Fruit fly (Drosophila melanogaster) whole organism, embryonic: ENCODE measurements around the gene Acp63F.

Experiments used
- CG10543 ChIP-seq: fragments of 200-800 bp; sonication (Bioruptor generic); optimal IDR thresholded peaks from 3 replicates; lab custom pipeline; 2017; ENCODE audit warnings: missing biosample characterization, mild to moderate bottlenecking, missing genetic modification characterization, moderate library complexity
- CG11085 ChIP-seq: fragments of 200-800 bp; sonication (Bioruptor generic); IDR thresholded peaks from 2 replicates; pipeline ENCODE4 v1.3.6; 2022; ENCODE audit warnings: missing biosample characterization, missing genetic modification characterization
- CG11696 ChIP-seq: fragments of 200-800 bp; sonication (Bioruptor generic); IDR thresholded peaks from 2 replicates; pipeline ENCODE4 v1.3.6; 2022; ENCODE audit warnings: missing biosample characterization, missing genetic modification characterization
- CG1647 ChIP-seq: fragments of 200-800 bp; sonication (Bioruptor generic); optimal IDR thresholded peaks from 3 replicates; lab custom pipeline; 2016; ENCODE audit warnings: missing biosample characterization, missing genetic modification characterization
- CG17912 ChIP-seq: fragments of 200-800 bp; sonication (Bioruptor generic); optimal IDR thresholded peaks from 2 replicates; lab custom pipeline; 2018; ENCODE audit warnings: missing biosample characterization, mild to moderate bottlenecking, missing genetic modification characterization
- CG2129 ChIP-seq: fragments of 200-800 bp; sonication (Bioruptor generic); IDR thresholded peaks from 2 replicates; pipeline ENCODE4 v1.3.6; 2022; ENCODE audit warnings: missing biosample characterization, missing genetic modification characterization; ENCODE audit not compliant: partially characterized antibody
- CG3065 ChIP-seq: fragments of 200-800 bp; sonication (Bioruptor generic); optimal IDR thresholded peaks from 2 replicates; lab custom pipeline; 2016; ENCODE audit warnings: missing biosample characterization, missing genetic modification characterization
- CG31224 ChIP-seq: fragments of 200-800 bp; sonication (Bioruptor generic); IDR thresholded peaks from 2 replicates; pipeline ENCODE4 v1.3.6; 2022; ENCODE audit warnings: missing biosample characterization, missing genetic modification characterization
- CG32767 ChIP-seq: fragments of 200-800 bp; sonication (Bioruptor generic); IDR thresholded peaks from 2 replicates; pipeline ENCODE4 v1.3.6; 2022; ENCODE audit warnings: missing biosample characterization, missing genetic modification characterization
- CG33557 ChIP-seq: fragments of 200-800 bp; sonication (Bioruptor generic); optimal IDR thresholded peaks from 2 replicates; lab custom pipeline; 2019; ENCODE audit warnings: missing biosample characterization, mild to moderate bottlenecking, missing genetic modification characterization, moderate library complexity
- CG42726 ChIP-seq: fragments of 200-800 bp; sonication (Bioruptor generic); IDR thresholded peaks from 2 replicates; pipeline ENCODE4 v1.3.6; 2022; ENCODE audit warnings: missing biosample characterization, missing genetic modification characterization; ENCODE audit not compliant: partially characterized antibody
- CG5953 ChIP-seq: fragments of 200-800 bp; sonication (Bioruptor generic); IDR thresholded peaks from 2 replicates; pipeline ENCODE4 v1.3.6; 2022; ENCODE audit warnings: missing biosample characterization, missing genetic modification characterization
- CG6654 ChIP-seq: fragments of 200-800 bp; sonication (Bioruptor generic); optimal IDR thresholded peaks from 2 replicates; lab custom pipeline; 2017; ENCODE audit warnings: missing biosample characterization, mild to moderate bottlenecking, missing genetic modification characterization
- CG7987 ChIP-seq: fragments of 200-800 bp; sonication (Bioruptor generic); optimal IDR thresholded peaks from 2 replicates; lab custom pipeline; 2018; ENCODE audit warnings: missing biosample characterization, mild to moderate bottlenecking, missing genetic modification characterization, moderate library complexity
- CG8478 ChIP-seq: fragments of >200 bp; optimal IDR thresholded peaks from 2 replicates; lab custom pipeline; 2018
- CG9215 ChIP-seq: fragments of 200-800 bp; sonication (Bioruptor generic); IDR thresholded peaks from 2 replicates; pipeline ENCODE4 v1.3.6; 2022; ENCODE audit warnings: missing biosample characterization, missing genetic modification characterization
- Camta ChIP-seq: fragments of 200-800 bp; sonication (Bioruptor generic); optimal IDR thresholded peaks from 2 replicates; lab custom pipeline; 2016; ENCODE audit warnings: missing biosample characterization, missing genetic modification characterization
- Dad ChIP-seq: fragments of 200-800 bp; sonication (Bioruptor generic); optimal IDR thresholded peaks from 3 replicates; lab custom pipeline; 2016; ENCODE audit warnings: missing biosample characterization, missing genetic modification characterization
- Dbx ChIP-seq: fragments of 200-800 bp; sonication (Bioruptor generic); IDR thresholded peaks from 3 replicates; pipeline ENCODE4 v1.3.6; 2022; ENCODE audit warnings: missing biosample characterization, missing genetic modification characterization
- ERR ChIP-seq: fragments of 200-800 bp; sonication (Bioruptor generic); optimal IDR thresholded peaks from 2 replicates; lab custom pipeline; 2016; ENCODE audit warnings: missing biosample characterization, missing genetic modification characterization
- Lhr ChIP-seq: fragments of 200-800 bp; sonication (Bioruptor generic); optimal IDR thresholded peaks from 3 replicates; lab custom pipeline; 2017; ENCODE audit warnings: mild to moderate bottlenecking, missing biosample characterization, missing genetic modification reagents, missing genetic modification characterization
- Stat92E ChIP-seq, 3 experiments: fragments of >200 bp in 2 of 3; fragments of 200-800 bp in 1 of 3; sonication (Bioruptor generic) in 1 of 3; optimal IDR thresholded peaks; 2 replicates each; lab custom pipeline; 2017 to 2019; ENCODE audit warnings: missing biosample characterization in 3 of 3, missing genetic modification characterization in 3 of 3, mild to moderate bottlenecking in 1 of 3, moderate library complexity in 1 of 3
- Xbp1 ChIP-seq: fragments of 200-800 bp; sonication (Bioruptor generic); optimal IDR thresholded peaks from 3 replicates; lab custom pipeline; 2016; ENCODE audit warnings: missing biosample characterization, mild to moderate bottlenecking, missing genetic modification characterization
- al ChIP-seq: fragments of 200-800 bp; sonication (Bioruptor generic); IDR thresholded peaks from 2 replicates; pipeline ENCODE4 v1.3.6; 2022; ENCODE audit warnings: missing biosample characterization, missing genetic modification characterization
- btn ChIP-seq: fragments of 200-800 bp; sonication (Bioruptor generic); optimal IDR thresholded peaks from 2 replicates; lab custom pipeline; 2016; ENCODE audit warnings: missing biosample characterization, missing genetic modification characterization
- cato ChIP-seq: fragments of 200-800 bp; sonication (Bioruptor generic); optimal IDR thresholded peaks from 2 replicates; lab custom pipeline; 2016; ENCODE audit warnings: missing biosample characterization, missing genetic modification characterization, borderline replicate concordance
- chif ChIP-seq, 2 experiments: fragments of 200-800 bp; sonication (Bioruptor generic); optimal IDR thresholded peaks; 3 replicates each; lab custom pipeline; 2016; ENCODE audit warnings: missing biosample characterization in 2 of 2, missing genetic modification characterization in 2 of 2
- chm ChIP-seq: fragments of 200-800 bp; sonication (Bioruptor generic); IDR thresholded peaks from 2 replicates; pipeline ENCODE4 v1.3.6; 2022; ENCODE audit warnings: missing biosample characterization, missing genetic modification characterization
- danr ChIP-seq: fragments of 200-800 bp; sonication (Bioruptor generic); IDR thresholded peaks from 2 replicates; pipeline ENCODE4 v1.3.6; 2022; ENCODE audit warnings: missing biosample characterization, missing genetic modification characterization
- dpn ChIP-seq, 2 experiments: fragments of 200-800 bp; sonication (Bioruptor generic); optimal IDR thresholded peaks; 3 replicates each; lab custom pipeline; 2016; ENCODE audit warnings: missing biosample characterization in 2 of 2, missing genetic modification characterization in 2 of 2
- dysf ChIP-seq: fragments of 200-800 bp; sonication (Bioruptor generic); IDR thresholded peaks from 3 replicates; pipeline ENCODE4 v1.3.6; 2022; ENCODE audit warnings: missing biosample characterization, missing genetic modification characterization
- fd102C ChIP-seq: fragments of 200-800 bp; sonication (Bioruptor generic); optimal IDR thresholded peaks from 2 replicates; lab custom pipeline; 2018; ENCODE audit warnings: missing biosample characterization, mild to moderate bottlenecking, missing genetic modification characterization, moderate library complexity
- gcm2 ChIP-seq: fragments of 200-800 bp; sonication (Bioruptor generic); optimal IDR thresholded peaks from 2 replicates; lab custom pipeline; 2016; ENCODE audit warnings: missing biosample characterization, missing genetic modification characterization
- hbn ChIP-seq: fragments of 200-800 bp; sonication (Bioruptor generic); IDR thresholded peaks from 2 replicates; pipeline ENCODE4 v1.3.6; 2022; ENCODE audit warnings: missing biosample characterization, missing genetic modification characterization; ENCODE audit not compliant: partially characterized antibody
- hth ChIP-seq: fragments of >200 bp; optimal IDR thresholded peaks from 2 replicates; lab custom pipeline; 2017; ENCODE audit warnings: inconsistent platforms
- ind ChIP-seq: fragments of 200-800 bp; sonication (Bioruptor generic); optimal IDR thresholded peaks from 3 replicates; lab custom pipeline; 2016; ENCODE audit warnings: missing biosample characterization, missing genetic modification characterization
- knrl ChIP-seq: fragments of 200-800 bp; sonication (Bioruptor generic); IDR thresholded peaks from 3 replicates; pipeline ENCODE4 v1.3.6; 2022; ENCODE audit warnings: missing biosample characterization, missing genetic modification characterization; ENCODE audit not compliant: partially characterized antibody
- lilli ChIP-seq: fragments of 200-800 bp; sonication (Bioruptor generic); optimal IDR thresholded peaks from 3 replicates; lab custom pipeline; 2016; ENCODE audit warnings: missing biosample characterization, missing genetic modification characterization
- mirr ChIP-seq: fragments of 200-800 bp; sonication (Bioruptor generic); optimal IDR thresholded peaks from 3 replicates; lab custom pipeline; 2018; ENCODE audit warnings: missing biosample characterization, mild to moderate bottlenecking, missing genetic modification characterization
- nerfin-2 ChIP-seq: fragments of 200-800 bp; sonication (Bioruptor generic); IDR thresholded peaks from 2 replicates; pipeline ENCODE4 v1.3.6; 2022; ENCODE audit warnings: missing biosample characterization, missing genetic modification characterization; ENCODE audit not compliant: partially characterized antibody
- phol ChIP-seq: fragments of 200-800 bp; sonication (Bioruptor generic); optimal IDR thresholded peaks from 3 replicates; lab custom pipeline; 2018; ENCODE audit warnings: missing biosample characterization, mild to moderate bottlenecking, missing genetic modification characterization, moderate library complexity
- pros ChIP-seq: fragments of 200-800 bp; sonication (Bioruptor generic); optimal IDR thresholded peaks from 3 replicates; lab custom pipeline; 2019; ENCODE audit warnings: missing biosample characterization, mild to moderate bottlenecking, missing genetic modification characterization, moderate library complexity
- pum ChIP-seq: fragments of 200-800 bp; sonication (Bioruptor generic); optimal IDR thresholded peaks from 2 replicates; lab custom pipeline; 2016; ENCODE audit warnings: missing biosample characterization, missing genetic modification characterization
- row ChIP-seq: fragments of 200-800 bp; sonication (Bioruptor generic); IDR thresholded peaks from 3 replicates; pipeline ENCODE4 v1.3.6; 2022; ENCODE audit warnings: missing biosample characterization, missing genetic modification characterization
- seq ChIP-seq: fragments of 200-800 bp; sonication (Bioruptor generic); IDR thresholded peaks from 2 replicates; pipeline ENCODE4 v1.3.6; 2022; ENCODE audit warnings: missing biosample characterization, missing genetic modification characterization
- slou ChIP-seq: fragments of 200-800 bp; sonication (Bioruptor generic); optimal IDR thresholded peaks from 3 replicates; lab custom pipeline; 2016; ENCODE audit warnings: missing biosample characterization, missing genetic modification characterization
- sug ChIP-seq: fragments of 200-800 bp; optimal IDR thresholded peaks from 2 replicates; lab custom pipeline; 2019; ENCODE audit warnings: missing biosample characterization, mild to moderate bottlenecking, missing genetic modification characterization, moderate library complexity
- tap ChIP-seq: fragments of 200-800 bp; optimal IDR thresholded peaks from 3 replicates; lab custom pipeline; 2019; ENCODE audit warnings: missing biosample characterization, mild to moderate bottlenecking, missing genetic modification characterization, moderate library complexity
- tna ChIP-seq: fragments of 200-800 bp; sonication (Bioruptor generic); IDR thresholded peaks from 2 replicates; pipeline ENCODE4 v1.3.6; 2022; ENCODE audit warnings: missing biosample characterization, missing genetic modification characterization; ENCODE audit not compliant: partially characterized antibody
- yki ChIP-seq: fragments of >200 bp; optimal IDR thresholded peaks from 3 replicates; lab custom pipeline; 2018
- zen ChIP-seq: fragments of 200-800 bp; sonication (Bioruptor generic); optimal IDR thresholded peaks from 3 replicates; lab custom pipeline; 2018; ENCODE audit warnings: missing biosample characterization, mild to moderate bottlenecking, missing genetic modification characterization, moderate library complexity
- zf30C ChIP-seq: fragments of 200-800 bp; sonication (Bioruptor generic); optimal IDR thresholded peaks from 3 replicates; lab custom pipeline; 2018; ENCODE audit warnings: missing biosample characterization, mild to moderate bottlenecking, missing genetic modification characterization

The Acp63F gene

dm6 chr3L:3852842-3853241, 36.7 kb upstream of the Acp63F start (continued):
- TF ChIP-seq gcm2 (no peak), seq (GFP tag; lab: Robert Waterston, UW) (no peak), Camta (GFP tag; lab: Kevin White, UChicago) (no peak), yki (no peak), sug (no peak), pum (peak; percentile 20), CG11696 (GFP tag; lab: Robert Waterston, UW) (no peak), ind (GFP tag; lab: Kevin White, UChicago) (no peak), CG42726 (GFP tag; lab: Robert Waterston, UW) (no peak), cato (GFP tag; lab: Kevin White, UChicago) (peak; percentile 18), danr (GFP tag; lab: Robert Waterston, UW) (no peak), CG33557 (GFP tag; lab: Kevin White, UChicago) (peak; percentile 60), lilli (GFP tag; lab: Kevin White, UChicago) (peak; percentile 44), Dbx (GFP tag; lab: Robert Waterston, UW) (no peak), chm (GFP tag; lab: Robert Waterston, UW) (peak; percentile 38; the same call in 1 of the 2 replicates), zen (peak; percentile 35), zf30C (GFP tag; lab: Kevin White, UChicago) (no peak), dpn (GFP tag; optimal IDR thresholded peaks at IDR 0.05; lab: Kevin White, UChicago) (peak in 1 of 2 experiments; percentile 62), CG1647 (no peak), CG9215 (peak; percentile 34; the same call in 1 of the 2 replicates), btn (GFP tag; lab: Kevin White, UChicago) (peak; percentile 1), ERR (GFP tag; lab: Kevin White, UChicago) (no peak), Dad (GFP tag; lab: Kevin White, UChicago) (no peak), Lhr (GFP tag; lab: Kevin White, UChicago) (peak; percentile 18), CG10543 (GFP tag; lab: Kevin White, UChicago) (no peak), knrl (GFP tag; lab: Robert Waterston, UW) (no peak), phol (tag; lab: Kevin White, UChicago) (peak; percentile 41), CG8478 (lab: Kevin White, UChicago) (no peak), CG6654 (no peak), chif (GFP tag; optimal IDR thresholded peaks at IDR 0.05; lab: Kevin White, UChicago) (peak; percentile 66 to 81), hbn (no peak), CG17912 (GFP tag; lab: Kevin White, UChicago) (no peak), Xbp1 (peak; percentile 64), al (GFP tag; lab: Robert Waterston, UW) (no peak), mirr (GFP tag; lab: Kevin White, UChicago) (no peak), CG32767 (GFP tag; lab: Robert Waterston, UW) (no peak; the same call in 1 of the 2 replicates), tap (tag; lab: Kevin White, UChicago) (no peak), fd102C (GFP tag; lab: Kevin White, UChicago) (peak; percentile 32), CG3065 (GFP tag; lab: Kevin White, UChicago) (no peak), nerfin-2 (GFP tag; lab: Robert Waterston, UW) (no peak), tna (no peak), CG5953 (GFP tag; lab: Robert Waterston, UW) (peak; percentile 48; the same call in 1 of the 2 replicates), CG7987 (GFP tag; lab: Kevin White, UChicago) (no peak), CG31224 (GFP tag; lab: Robert Waterston, UW) (no peak), CG2129 (GFP tag; lab: Robert Waterston, UW) (no peak), row (GFP tag; lab: Robert Waterston, UW) (peak; percentile 60), slou (no peak), Stat92E (GFP tag; optimal IDR thresholded peaks at IDR 0.05; lab: Kevin White, UChicago) (no peak), pros (GFP tag; lab: Kevin White, UChicago) (no peak), CG11085 (GFP tag; lab: Robert Waterston, UW) (no peak), hth (no peak), dysf (GFP tag; lab: Robert Waterston, UW) (0 out of 3 replicates have a peak, but pooled peaks have one; percentile 43)
